Worm (Caenorhabditis elegans) whole organism, young adult: ENCODE measurements around the gene K03H1.13.

Source experiments
- C06A6.2 ChIP-seq: fragments of 200-800 bp; sonication (Bioruptor generic); conservative IDR thresholded peaks from 2 replicates; pipeline ENCODE4 v1.3.6; 2022; ENCODE audit warnings: missing genetic modification characterization, missing compliant biosample characterization
- D2030.7 ChIP-seq: fragments of 200-800 bp; sonication (Bioruptor generic); IDR thresholded peaks from 2 replicates; pipeline ENCODE4 v1.3.6; 2022; ENCODE audit warnings: missing genetic modification reagents, missing genetic modification characterization, missing compliant biosample characterization
- F33H1.4 ChIP-seq: fragments of 200-800 bp; sonication (Bioruptor generic); IDR thresholded peaks from 2 replicates; pipeline ENCODE4 v1.3.6; 2022; ENCODE audit warnings: missing genetic modification reagents, missing genetic modification characterization, missing compliant biosample characterization
- F55B11.4 ChIP-seq: sonication (generic microtip); optimal IDR thresholded peaks from 2 replicates; lab custom pipeline; 2016; ENCODE audit warnings: missing compliant biosample characterization, missing genetic modification characterization, borderline replicate concordance; ENCODE audit not compliant: insufficient read depth
- ama-1 ChIP-seq, 3 experiments: fragments of 150-350 bp in 1 of 3; sonication (generic microtip) in 2 of 3; optimal IDR thresholded peaks; 2 replicates each; lab custom pipeline; 2014 to 2018; ENCODE audit warnings: missing biosample characterization in 2 of 3, missing genetic modification characterization in 2 of 3, missing genetic modification reagents in 2 of 3
- bed-2 ChIP-seq: fragments of 200-800 bp; sonication (Bioruptor generic); IDR thresholded peaks from 2 replicates; pipeline ENCODE4 v1.3.6; 2022; ENCODE audit warnings: missing genetic modification reagents, missing genetic modification characterization, missing compliant biosample characterization
- cebp-1 ChIP-seq, 2 experiments: fragments of 200-800 bp in 1 of 2; sonication (Bioruptor generic) in 1 of 2; sonication (generic microtip) in 1 of 2; IDR thresholded peaks in 1 of 2; optimal IDR thresholded peaks in 1 of 2; 2 replicates each; pipeline versions ENCODE4 v1.3.6 to Lab custom; 2017 to 2022; ENCODE audit warnings: missing compliant biosample characterization in 2 of 2, missing genetic modification characterization in 2 of 2, mild to moderate bottlenecking in 1 of 2, missing genetic modification reagents in 1 of 2, moderate library complexity in 1 of 2
- ceh-91 ChIP-seq: fragments of 200-800 bp; sonication (Bioruptor generic); IDR thresholded peaks from 2 replicates; pipeline ENCODE4 v1.3.6; 2022; ENCODE audit warnings: missing genetic modification reagents, missing genetic modification characterization, missing compliant biosample characterization
- efl-1 ChIP-seq: fragments of 150-350 bp; optimal IDR thresholded peaks from 2 replicates; lab custom pipeline; 2014; ENCODE audit warnings: missing biosample characterization, missing genetic modification reagents, missing genetic modification characterization
- egl-44 ChIP-seq: fragments of 200-800 bp; sonication (Bioruptor generic); IDR thresholded peaks from 2 replicates; pipeline ENCODE4 v1.3.6; 2022; ENCODE audit warnings: missing genetic modification reagents, missing genetic modification characterization, missing compliant biosample characterization
- let-526 ChIP-seq: fragments of 200-800 bp; sonication (Bioruptor generic); IDR thresholded peaks from 2 replicates; pipeline ENCODE4 v1.3.6; 2022; ENCODE audit warnings: missing genetic modification reagents, missing genetic modification characterization, missing compliant biosample characterization
- let-607 ChIP-seq, 2 experiments: fragments of 200-800 bp in 1 of 2; sonication (Bioruptor generic) in 1 of 2; sonication (generic microtip) in 1 of 2; optimal IDR thresholded peaks; 2 replicates each; lab custom pipeline; 2016 to 2018; ENCODE audit warnings: mild to moderate bottlenecking in 2 of 2, missing compliant biosample characterization in 2 of 2, missing genetic modification characterization in 2 of 2, moderate library complexity in 2 of 2, missing genotype in 1 of 2
- lin-35 ChIP-seq, 3 experiments: fragments of 150-350 bp in 2 of 3; sonication (generic microtip) in 1 of 3; optimal IDR thresholded peaks; 2 replicates each; lab custom pipeline; 2014 to 2018; ENCODE audit warnings: missing biosample characterization in 3 of 3, missing genetic modification characterization in 3 of 3, missing genetic modification reagents in 3 of 3
- lsl-1 ChIP-seq: fragments of 200-800 bp; sonication (Bioruptor generic); optimal IDR thresholded peaks from 2 replicates; lab custom pipeline; 2018; ENCODE audit warnings: mild to moderate bottlenecking, missing genetic modification characterization, moderate library complexity, missing compliant biosample characterization
- lsy-27 ChIP-seq: sonication (generic microtip); optimal IDR thresholded peaks from 2 replicates; lab custom pipeline; 2017; ENCODE audit warnings: missing genetic modification characterization, mild to moderate bottlenecking, missing compliant biosample characterization, antibody characterized with exemption, missing genotype, borderline replicate concordance; ENCODE audit not compliant: insufficient read depth
- madf-3 ChIP-seq: fragments of 200-800 bp; sonication (Bioruptor generic); IDR thresholded peaks from 2 replicates; pipeline ENCODE4 v1.3.6; 2022; ENCODE audit warnings: missing genetic modification reagents, missing genetic modification characterization, missing compliant biosample characterization
- madf-6 ChIP-seq: fragments of 200-800 bp; sonication (Bioruptor generic); IDR thresholded peaks from 2 replicates; pipeline ENCODE4 v1.3.6; 2022; ENCODE audit warnings: missing genetic modification reagents, missing genetic modification characterization, missing compliant biosample characterization
- madf-8 ChIP-seq: fragments of 200-800 bp; sonication (Bioruptor generic); conservative IDR thresholded peaks from 2 replicates; pipeline ENCODE4 v1.3.6; 2022; ENCODE audit warnings: missing genetic modification reagents, missing genetic modification characterization, missing compliant biosample characterization
- nhr-80 ChIP-seq: sonication (generic microtip); optimal IDR thresholded peaks from 2 replicates; lab custom pipeline; 2016; ENCODE audit warnings: missing genetic modification characterization, missing compliant biosample characterization
- pha-4 ChIP-seq: fragments of 150-350 bp; sonication (generic microtip); optimal IDR thresholded peaks from 2 replicates; lab custom pipeline; 2014; ENCODE audit warnings: missing biosample characterization, missing genetic modification reagents, missing genetic modification characterization
- snpc-1.1 ChIP-seq: sonication (generic microtip); optimal IDR thresholded peaks from 2 replicates; lab custom pipeline; 2017; ENCODE audit warnings: missing genetic modification characterization, mild to moderate bottlenecking, missing compliant biosample characterization, antibody characterized with exemption, moderate library complexity, missing genotype, missing genetic modification reagents; ENCODE audit not compliant: insufficient read depth
- snpc-1.3 ChIP-seq: sonication (generic microtip); optimal IDR thresholded peaks from 2 replicates; lab custom pipeline; 2017; ENCODE audit warnings: missing genetic modification characterization, mild to moderate bottlenecking, missing compliant biosample characterization, antibody characterized with exemption, moderate library complexity, missing genotype, missing genetic modification reagents; ENCODE audit not compliant: insufficient read depth
- snpc-3.4 ChIP-seq: sonication (generic microtip); optimal IDR thresholded peaks from 2 replicates; lab custom pipeline; 2017; ENCODE audit warnings: missing genetic modification characterization, mild to moderate bottlenecking, missing compliant biosample characterization, antibody characterized with exemption, moderate library complexity, missing genotype, missing genetic modification reagents
- somi-1 ChIP-seq: fragments of 200-800 bp; sonication (Bioruptor generic); optimal IDR thresholded peaks from 2 replicates; lab custom pipeline; 2018; ENCODE audit warnings: mild to moderate bottlenecking, missing genetic modification characterization, missing compliant biosample characterization
- tlf-1 ChIP-seq: fragments of 200-800 bp; sonication (Bioruptor generic); optimal IDR thresholded peaks from 2 replicates; lab custom pipeline; 2018; ENCODE audit warnings: mild to moderate bottlenecking, missing genetic modification characterization, missing compliant biosample characterization
- xnd-1 ChIP-seq: sonication (generic microtip); optimal IDR thresholded peaks from 2 replicates; lab custom pipeline; 2016; ENCODE audit warnings: missing genotype, missing genetic modification reagents, missing genetic modification characterization, missing compliant biosample characterization
- ztf-26 ChIP-seq: sonication (generic microtip); optimal IDR thresholded peaks from 2 replicates; lab custom pipeline; 2017; ENCODE audit warnings: missing genetic modification characterization, missing compliant biosample characterization
- ztf-28 ChIP-seq: fragments of 200-800 bp; sonication (Bioruptor generic); IDR thresholded peaks from 2 replicates; pipeline ENCODE4 v1.3.6; 2022; ENCODE audit warnings: missing genetic modification reagents, missing genetic modification characterization, missing compliant biosample characterization

K03H1.13 gene

ce11 chrIII:9913722-9914121 lies 36.4 kb downstream of the K03H1.13 start, which contains the start of gene cbp-3:
cbp-3 (plus strand) TSS chrIII:9913993.
- TF ChIP-seq cebp-1 (GFP tag; IDR thresholded peaks at IDR 0.05; lab: Robert Waterston, UW) (peak; percentile 95), cebp-1 (tag; optimal IDR thresholded peaks at IDR 0.05; lab: Kevin White, UChicago) (peak; percentile 95), nhr-80 (tag; lab: Kevin White, UChicago) (peak; percentile 69), egl-44 (no peak)
- TF ChIP-seq, all 124 proteins: peak for 2

ce11 chrIII:9912998-9913397 lies 37.1 kb downstream of the K03H1.13 start:
- no peak for TF ChIP-seq tlf-1 (GFP tag; lab: Kevin White, UChicago)
- peak; percentile 37 for TF ChIP-seq nhr-80 (tag; lab: Kevin White, UChicago)
- TF ChIP-seq C06A6.2 = no peak
- TF ChIP-seq let-526 (GFP tag; lab: Robert Waterston, UW) = no peak
- no peak for TF ChIP-seq bed-2 (GFP tag; lab: Robert Waterston, UW)

ce11 chrIII:9912501-9912900 lies 37.6 kb downstream of the K03H1.13 start:
- peak in 1 of 3 experiments; percentile 43 for TF ChIP-seq lin-35 (GFP tag; optimal IDR thresholded peaks at IDR 0.05; lab: Kevin White, UChicago)
- TF ChIP-seq cebp-1 (GFP tag; IDR thresholded peaks at IDR 0.05; lab: Robert Waterston, UW) = peak; percentile 80; the same call in 1 of the 2 replicates
- peak; percentile 93 for TF ChIP-seq cebp-1 (tag; optimal IDR thresholded peaks at IDR 0.05; lab: Kevin White, UChicago)
- TF ChIP-seq ztf-28 = no peak
- no peak for TF ChIP-seq efl-1 (GFP tag; lab: Kevin White, UChicago)
- TF ChIP-seq pha-4 (tag; lab: Kevin White, UChicago) = no peak
- TF ChIP-seq, all 124 proteins: peak for 2

ce11 chrIII:9910608-9911479 lies 39.3 kb downstream of the K03H1.13 start, which contains the start of the genes cyld-1 and F40F12.9:
cyld-1 (minus strand) TSS chrIII:9910658.
F40F12.9 (plus strand) TSS chrIII:9911328.
- TF ChIP-seq ama-1 (optimal IDR thresholded peaks at IDR 0.05; lab: Kevin White, UChicago) = no peak
- TF ChIP-seq ama-1 (GFP tag; optimal IDR thresholded peaks at IDR 0.05; lab: Kevin White, UChicago) = no peak
- peak; percentile 60 for TF ChIP-seq ceh-91 (GFP tag; lab: Robert Waterston, UW)
- TF ChIP-seq lsy-27 = no peak
- peak; percentile 86 for TF ChIP-seq lsl-1 (GFP tag; lab: Kevin White, UChicago)
- no peak for TF ChIP-seq somi-1 (GFP tag; lab: Kevin White, UChicago)
- TF ChIP-seq cebp-1 (GFP tag; IDR thresholded peaks at IDR 0.05; lab: Robert Waterston, UW) = no peak
- peak; percentile 35 for TF ChIP-seq cebp-1 (tag; optimal IDR thresholded peaks at IDR 0.05; lab: Kevin White, UChicago)
- peak; percentile 25 for TF ChIP-seq efl-1 (GFP tag; lab: Kevin White, UChicago)
- peak; percentile 55 for TF ChIP-seq madf-8 (GFP tag; lab: Robert Waterston, UW)
- peak; percentile 75 for TF ChIP-seq madf-6 (GFP tag; lab: Robert Waterston, UW)
- TF ChIP-seq madf-3 (GFP tag; lab: Robert Waterston, UW) = no peak
- TF ChIP-seq snpc-1.3 (tag; lab: Kevin White, UChicago) = peak; percentile 60
- no peak for TF ChIP-seq let-607 (tag; optimal IDR thresholded peaks at IDR 0.05; lab: Kevin White, UChicago)
- TF ChIP-seq snpc-3.4 (tag; lab: Kevin White, UChicago) = peak; percentile 18
- no peak for TF ChIP-seq tlf-1 (GFP tag; lab: Kevin White, UChicago)
- TF ChIP-seq D2030.7 = peak; percentile 50
- TF ChIP-seq xnd-1 (tag; lab: Kevin White, UChicago) = peak; percentile 6
- no peak for TF ChIP-seq F55B11.4 (tag; lab: Kevin White, UChicago)
- peak; percentile 5 for TF ChIP-seq snpc-1.1 (tag; lab: Kevin White, UChicago)
- TF ChIP-seq F33H1.4 = peak; percentile 83
- TF ChIP-seq ztf-26 (tag; lab: Kevin White, UChicago) = no peak
- peak; percentile 62 for TF ChIP-seq nhr-80 (tag; lab: Kevin White, UChicago)
- TF ChIP-seq, all 124 proteins: peak for 13
